Fruit fly (Drosophila melanogaster) whole organism, embryonic: ENCODE data around the gene IKKepsilon.

Source experiments
- Ada2b ChIP-seq: fragments of 200-800 bp; sonication (Bioruptor generic); IDR thresholded peaks from 2 replicates; pipeline ENCODE4 v1.3.6; 2022; ENCODE audit warnings: missing biosample characterization, missing genetic modification characterization
- CG1024 ChIP-seq: fragments of 200-800 bp; sonication (Bioruptor generic); IDR thresholded peaks from 2 replicates; pipeline ENCODE4 v1.3.6; 2022; ENCODE audit warnings: missing biosample characterization, missing genetic modification characterization
- CG10565 ChIP-seq: fragments of 200-800 bp; sonication (Bioruptor generic); optimal IDR thresholded peaks from 3 replicates; lab custom pipeline; 2016; ENCODE audit warnings: missing biosample characterization, mild to moderate bottlenecking, missing genetic modification characterization
- CG10979 ChIP-seq: fragments of 200-800 bp; sonication (Bioruptor generic); optimal IDR thresholded peaks from 2 replicates; lab custom pipeline; 2018; ENCODE audit warnings: missing biosample characterization, mild to moderate bottlenecking, missing genetic modification characterization, moderate library complexity
- CG13775 ChIP-seq: fragments of 200-800 bp; sonication (Bioruptor generic); optimal IDR thresholded peaks from 3 replicates; lab custom pipeline; 2017; ENCODE audit warnings: missing biosample characterization, mild to moderate bottlenecking, missing genetic modification characterization
- CG14710 ChIP-seq: fragments of 200-800 bp; sonication (Bioruptor generic); optimal IDR thresholded peaks from 3 replicates; lab custom pipeline; 2019; ENCODE audit warnings: missing biosample characterization, mild to moderate bottlenecking, missing genetic modification characterization, moderate library complexity
- CG14860 ChIP-seq: fragments of 200-800 bp; sonication (Bioruptor generic); IDR thresholded peaks from 3 replicates; pipeline ENCODE4 v1.3.6; 2022; ENCODE audit warnings: missing biosample characterization, missing genetic modification characterization; ENCODE audit not compliant: partially characterized antibody
- CG18619 ChIP-seq: fragments of 200-800 bp; sonication (Bioruptor generic); optimal IDR thresholded peaks from 3 replicates; lab custom pipeline; 2017; ENCODE audit warnings: missing biosample characterization, mild to moderate bottlenecking, missing genetic modification characterization
- CG2202 ChIP-seq: fragments of 200-800 bp; sonication (Bioruptor generic); optimal IDR thresholded peaks from 2 replicates; lab custom pipeline; 2018; ENCODE audit warnings: missing biosample characterization, mild to moderate bottlenecking, missing genetic modification characterization
- CG3281 ChIP-seq: fragments of 200-800 bp; sonication (Bioruptor generic); optimal IDR thresholded peaks from 3 replicates; lab custom pipeline; 2017; ENCODE audit warnings: missing biosample characterization, mild to moderate bottlenecking, missing genetic modification characterization
- CG4360 ChIP-seq: fragments of 200-800 bp; sonication (Bioruptor generic); IDR thresholded peaks from 2 replicates; pipeline ENCODE4 v1.3.6; 2022; ENCODE audit warnings: missing biosample characterization, missing genetic modification characterization
- CG6254 ChIP-seq: fragments of 200-800 bp; sonication (Bioruptor generic); optimal IDR thresholded peaks from 3 replicates; lab custom pipeline; 2017; ENCODE audit warnings: mild to moderate bottlenecking, missing biosample characterization, missing genetic modification reagents, missing genetic modification characterization
- CG6654 ChIP-seq: fragments of 200-800 bp; sonication (Bioruptor generic); optimal IDR thresholded peaks from 2 replicates; lab custom pipeline; 2017; ENCODE audit warnings: missing biosample characterization, mild to moderate bottlenecking, missing genetic modification characterization
- CG6683 ChIP-seq: fragments of 200-800 bp; sonication (Bioruptor generic); optimal IDR thresholded peaks from 2 replicates; lab custom pipeline; 2017; ENCODE audit warnings: missing biosample characterization, mild to moderate bottlenecking, missing genetic modification characterization, missing genetic modification reagents
- CG6854 ChIP-seq: fragments of 200-800 bp; sonication (Bioruptor generic); optimal IDR thresholded peaks from 3 replicates; lab custom pipeline; 2017; ENCODE audit warnings: missing biosample characterization, mild to moderate bottlenecking, missing genetic modification characterization
- CG9727 ChIP-seq: fragments of 200-800 bp; sonication (Bioruptor generic); optimal IDR thresholded peaks from 3 replicates; lab custom pipeline; 2017; ENCODE audit warnings: missing biosample characterization, mild to moderate bottlenecking, missing genetic modification characterization
- Dek ChIP-seq: fragments of 200-800 bp; sonication (Bioruptor generic); optimal IDR thresholded peaks from 3 replicates; lab custom pipeline; 2019; ENCODE audit warnings: missing biosample characterization, mild to moderate bottlenecking, missing genetic modification characterization, moderate library complexity
- Dip3 ChIP-seq: fragments of 200-800 bp; sonication (Bioruptor generic); optimal IDR thresholded peaks from 3 replicates; lab custom pipeline; 2016; ENCODE audit warnings: missing biosample characterization, missing genetic modification characterization
- Doc2 ChIP-seq: fragments of 200-800 bp; sonication (Bioruptor generic); IDR thresholded peaks from 2 replicates; pipeline ENCODE4 v1.3.6; 2022; ENCODE audit warnings: missing biosample characterization, missing genetic modification characterization
- Drgx ChIP-seq: fragments of 200-800 bp; sonication (Bioruptor generic); IDR thresholded peaks from 2 replicates; pipeline ENCODE4 v1.3.6; 2022; ENCODE audit warnings: missing biosample characterization, missing genetic modification characterization
- H2.0 ChIP-seq: fragments of 200-800 bp; sonication (Bioruptor generic); IDR thresholded peaks from 2 replicates; pipeline ENCODE4 v1.3.6; 2022; ENCODE audit warnings: missing biosample characterization, missing genetic modification characterization
- Hsf ChIP-seq: fragments of 200-800 bp; sonication (Bioruptor generic); optimal IDR thresholded peaks from 3 replicates; lab custom pipeline; 2016; ENCODE audit warnings: missing biosample characterization, missing genetic modification characterization
- Mad ChIP-seq: fragments of 200-800 bp; sonication (Bioruptor generic); optimal IDR thresholded peaks from 2 replicates; lab custom pipeline; 2016; ENCODE audit warnings: missing biosample characterization, missing genetic modification characterization
- Max ChIP-seq: fragments of 200-800 bp; sonication (Bioruptor generic); optimal IDR thresholded peaks from 2 replicates; lab custom pipeline; 2016; ENCODE audit warnings: missing biosample characterization, mild to moderate bottlenecking, missing genetic modification characterization
- Med ChIP-seq: fragments of 200-800 bp; sonication (Bioruptor generic); peaks from one replicate; lab custom pipeline; 2016; ENCODE audit warnings: missing biosample characterization, missing genetic modification characterization, mild to moderate bottlenecking, inconsistent platforms, moderate library complexity
- Myb ChIP-seq: fragments of 200-800 bp; sonication (Bioruptor generic); optimal IDR thresholded peaks from 2 replicates; lab custom pipeline; 2016; ENCODE audit warnings: missing biosample characterization, missing genetic modification characterization
- Oli ChIP-seq: fragments of 200-800 bp; sonication (Bioruptor generic); optimal IDR thresholded peaks from 2 replicates; lab custom pipeline; 2018; ENCODE audit warnings: missing biosample characterization, mild to moderate bottlenecking, missing genetic modification characterization, moderate library complexity
- Ravus ChIP-seq: fragments of 200-800 bp; sonication (Bioruptor generic); IDR thresholded peaks from 2 replicates; pipeline ENCODE4 v1.3.6; 2022; ENCODE audit warnings: missing biosample characterization, missing genetic modification characterization
- Rfx ChIP-seq: fragments of 200-800 bp; sonication (Bioruptor generic); IDR thresholded peaks from 2 replicates; pipeline ENCODE4 v1.3.6; 2022; ENCODE audit warnings: missing biosample characterization, missing genetic modification characterization
- Xbp1 ChIP-seq: fragments of 200-800 bp; sonication (Bioruptor generic); optimal IDR thresholded peaks from 3 replicates; lab custom pipeline; 2016; ENCODE audit warnings: missing biosample characterization, mild to moderate bottlenecking, missing genetic modification characterization
- Xrp1 ChIP-seq: fragments of 200-800 bp; sonication (Bioruptor generic); IDR thresholded peaks from 2 replicates; pipeline ENCODE4 v1.3.6; 2022; ENCODE audit warnings: missing biosample characterization, missing genetic modification characterization
- ab ChIP-seq: fragments of 200-800 bp; sonication (Bioruptor generic); optimal IDR thresholded peaks from 2 replicates; lab custom pipeline; 2016; ENCODE audit warnings: missing biosample characterization, missing genetic modification characterization
- cas ChIP-seq: fragments of 200-800 bp; sonication (Bioruptor generic); IDR thresholded peaks from 2 replicates; pipeline ENCODE4 v1.3.6; 2022; ENCODE audit warnings: missing biosample characterization, missing genetic modification characterization
- cato ChIP-seq: fragments of 200-800 bp; sonication (Bioruptor generic); optimal IDR thresholded peaks from 2 replicates; lab custom pipeline; 2016; ENCODE audit warnings: missing biosample characterization, missing genetic modification characterization, borderline replicate concordance
- da ChIP-seq: fragments of 200-800 bp; sonication (Bioruptor generic); optimal IDR thresholded peaks from 2 replicates; lab custom pipeline; 2016; ENCODE audit warnings: missing biosample characterization, missing genetic modification characterization
- dmrt99B ChIP-seq: fragments of 200-800 bp; sonication (Bioruptor generic); optimal IDR thresholded peaks from 2 replicates; lab custom pipeline; 2018; ENCODE audit warnings: missing biosample characterization, mild to moderate bottlenecking, missing genetic modification characterization, moderate library complexity
- ems ChIP-seq: fragments of 200-800 bp; sonication (Bioruptor generic); optimal IDR thresholded peaks from 3 replicates; lab custom pipeline; 2016; ENCODE audit warnings: missing biosample characterization, missing genetic modification characterization
- en ChIP-seq: fragments of 200-800 bp; sonication (Bioruptor generic); optimal IDR thresholded peaks from 2 replicates; lab custom pipeline; 2016; ENCODE audit warnings: missing biosample characterization, missing genetic modification characterization
- fd3F ChIP-seq: fragments of 200-800 bp; sonication (Bioruptor generic); optimal IDR thresholded peaks from 2 replicates; lab custom pipeline; 2018; ENCODE audit warnings: missing biosample characterization, mild to moderate bottlenecking, missing genetic modification characterization, moderate library complexity
- hb ChIP-seq: fragments of 200-800 bp; sonication (Bioruptor generic); IDR thresholded peaks from 3 replicates; pipeline ENCODE4 v1.3.6; 2022; ENCODE audit warnings: missing biosample characterization, missing genetic modification characterization; ENCODE audit not compliant: partially characterized antibody
- mld ChIP-seq: fragments of 200-800 bp; sonication (Bioruptor generic); IDR thresholded peaks from 3 replicates; pipeline ENCODE4 v1.3.6; 2022; ENCODE audit warnings: missing biosample characterization, missing genetic modification characterization; ENCODE audit not compliant: partially characterized antibody
- nmo ChIP-seq: fragments of 200-800 bp; sonication (Bioruptor generic); optimal IDR thresholded peaks from 2 replicates; lab custom pipeline; 2018; ENCODE audit warnings: missing biosample characterization, mild to moderate bottlenecking, missing genetic modification characterization, moderate library complexity
- oc ChIP-seq: fragments of 200-800 bp; sonication (Bioruptor generic); optimal IDR thresholded peaks from 2 replicates; lab custom pipeline; 2018; ENCODE audit warnings: missing biosample characterization, mild to moderate bottlenecking, missing genetic modification characterization, moderate library complexity
- p53 ChIP-seq: fragments of 200-800 bp; sonication (Bioruptor generic); optimal IDR thresholded peaks from 2 replicates; lab custom pipeline; 2016; ENCODE audit warnings: missing biosample characterization, missing genetic modification characterization
- pfk ChIP-seq: fragments of 200-800 bp; sonication (Bioruptor generic); optimal IDR thresholded peaks from 2 replicates; lab custom pipeline; 2018; ENCODE audit warnings: missing biosample characterization, mild to moderate bottlenecking, missing genetic modification characterization, moderate library complexity
- prd ChIP-seq, 3 experiments: fragments of >200 bp in 2 of 3; fragments of 200-800 bp in 1 of 3; sonication (Bioruptor generic) in 1 of 3; optimal IDR thresholded peaks in 2 of 3; IDR thresholded peaks in 1 of 3; 2 replicates in 2 of 3; 3 replicates in 1 of 3; pipeline versions ENCODE4 v1.3.6 to Lab custom; 2017 to 2022; ENCODE audit warnings: missing biosample characterization in 1 of 3, missing genetic modification characterization in 1 of 3
- row ChIP-seq: fragments of 200-800 bp; sonication (Bioruptor generic); IDR thresholded peaks from 3 replicates; pipeline ENCODE4 v1.3.6; 2022; ENCODE audit warnings: missing biosample characterization, missing genetic modification characterization
- sens ChIP-seq: fragments of 200-800 bp; sonication (Bioruptor generic); peaks from one replicate; lab custom pipeline; 2016; ENCODE audit warnings: missing biosample characterization, missing genetic modification characterization
- slbo ChIP-seq: fragments of 200-800 bp; sonication (Bioruptor generic); IDR thresholded peaks from 2 replicates; pipeline ENCODE4 v1.3.6; 2022; ENCODE audit warnings: missing biosample characterization, missing genetic modification characterization
- tll ChIP-seq, 2 experiments: fragments of 200-800 bp in 1 of 2; fragments of >200 bp in 1 of 2; sonication (Bioruptor generic) in 1 of 2; optimal IDR thresholded peaks; 2 replicates each; lab custom pipeline; 2017 to 2019; ENCODE audit warnings: missing biosample characterization in 2 of 2, missing genetic modification characterization in 2 of 2, mild to moderate bottlenecking in 1 of 2, moderate library complexity in 1 of 2
- vvl ChIP-seq: fragments of 200-800 bp; sonication (Bioruptor generic); IDR thresholded peaks from 2 replicates; pipeline ENCODE4 v1.3.6; 2022; ENCODE audit warnings: missing biosample characterization, missing genetic modification characterization

The IKKepsilon gene

dm6 chr2L:20661071-20661470, 14.8 kb upstream of the IKKepsilon start:
- TF ChIP-seq Med (peak; percentile 55), nmo (GFP tag; lab: Kevin White, UChicago) (no peak), CG14710 (tag; lab: Kevin White, UChicago) (no peak), sens (peak; percentile 72), CG4360 (GFP tag; lab: Robert Waterston, UW) (no peak), mld (no peak), Dip3 (no peak), slbo (0 out of 2 replicates have a peak, but pooled peaks have one; percentile 37), prd (optimal IDR thresholded peaks at IDR 0.05; lab: Kevin White, UChicago) (no peak), prd (GFP tag; IDR thresholded peaks at IDR 0.05; lab: Robert Waterston, UW) (peak; percentile 24; the same call in 1 of the 3 replicates), CG6854 (GFP tag; lab: Kevin White, UChicago) (no peak), fd3F (GFP tag; lab: Kevin White, UChicago) (no peak), ems (GFP tag; lab: Kevin White, UChicago) (no peak), row (GFP tag; lab: Robert Waterston, UW) (peak; percentile 23; the same call in 1 of the 3 replicates), Drgx (0 out of 2 replicates have a peak, but pooled peaks have one; percentile 12), dmrt99B (tag; lab: Kevin White, UChicago) (no peak), vvl (GFP tag; lab: Robert Waterston, UW) (no peak), Xrp1 (GFP tag; lab: Robert Waterston, UW) (peak; percentile 19; the same call in 1 of the 2 replicates), CG10565 (no peak), CG13775 (GFP tag; lab: Kevin White, UChicago) (no peak), Rfx (peak; percentile 25; the same call in 1 of the 2 replicates), p53 (GFP tag; lab: Kevin White, UChicago) (no peak), pfk (no peak), en (GFP tag; lab: Kevin White, UChicago) (no peak), Myb (GFP tag; lab: Kevin White, UChicago) (no peak), CG9727 (GFP tag; lab: Kevin White, UChicago) (no peak), CG18619 (no peak), Oli (tag; lab: Kevin White, UChicago) (no peak), Max (no peak), CG14860 (no peak), CG3281 (no peak), Dek (tag; lab: Kevin White, UChicago) (no peak), tll (GFP tag; optimal IDR thresholded peaks at IDR 0.05; lab: Kevin White, UChicago) (no peak), Doc2 (no peak), Ada2b (GFP tag; lab: Robert Waterston, UW) (0 out of 2 replicates have a peak, but pooled peaks have one; percentile 14), CG1024 (GFP tag; lab: Robert Waterston, UW) (no peak), Hsf (GFP tag; lab: Kevin White, UChicago) (no peak), CG6683 (no peak), CG6254 (GFP tag; lab: Kevin White, UChicago) (no peak), ab (GFP tag; lab: Kevin White, UChicago) (no peak), da (GFP tag; lab: Kevin White, UChicago) (no peak), Ravus (no peak), oc (tag; lab: Kevin White, UChicago) (no peak), CG2202 (tag; lab: Kevin White, UChicago) (no peak), cas (GFP tag; lab: Robert Waterston, UW) (no peak), cato (GFP tag; lab: Kevin White, UChicago) (no peak), H2.0 (no peak), Mad (GFP tag; lab: Kevin White, UChicago) (no peak), CG10979 (tag; lab: Kevin White, UChicago) (no peak), hb (no peak), CG6654 (GFP tag; lab: Kevin White, UChicago) (no peak), Xbp1 (no peak)
